Fruit fly (Drosophila melanogaster) whole organism, embryonic: Measurements from ENCODE around the gene wdn.

Experiments used
- ATbp ChIP-seq: fragments of 200-800 bp; sonication (Bioruptor generic); optimal IDR thresholded peaks from 2 replicates; lab custom pipeline; 2017; ENCODE audit warnings: missing biosample characterization, mild to moderate bottlenecking, missing genetic modification characterization, missing genetic modification reagents
- Ada2b ChIP-seq: fragments of 200-800 bp; sonication (Bioruptor generic); IDR thresholded peaks from 2 replicates; pipeline ENCODE4 v1.3.6; 2022; ENCODE audit warnings: missing biosample characterization, missing genetic modification characterization
- Adf1 ChIP-seq: fragments of 200-800 bp; sonication (Bioruptor generic); IDR thresholded peaks from 2 replicates; pipeline ENCODE4 v1.3.6; 2022; ENCODE audit warnings: missing biosample characterization, missing genetic modification characterization
- B-H2 ChIP-seq: fragments of 200-800 bp; sonication (Bioruptor generic); optimal IDR thresholded peaks from 2 replicates; lab custom pipeline; 2018; ENCODE audit warnings: missing biosample characterization, mild to moderate bottlenecking, missing genetic modification characterization
- CG10147 ChIP-seq: fragments of 200-800 bp; sonication (Bioruptor generic); optimal IDR thresholded peaks from 2 replicates; lab custom pipeline; 2019; ENCODE audit warnings: missing biosample characterization, mild to moderate bottlenecking, missing genetic modification characterization, moderate library complexity
- CG10462 ChIP-seq: fragments of 200-800 bp; sonication (Bioruptor generic); optimal IDR thresholded peaks from 2 replicates; lab custom pipeline; 2016; ENCODE audit warnings: missing biosample characterization, missing genetic modification characterization
- CG11504 ChIP-seq: fragments of 200-800 bp; sonication (Bioruptor generic); optimal IDR thresholded peaks from 3 replicates; lab custom pipeline; 2019; ENCODE audit warnings: missing biosample characterization, mild to moderate bottlenecking, missing genetic modification characterization, moderate library complexity
- CG14710 ChIP-seq: fragments of 200-800 bp; sonication (Bioruptor generic); optimal IDR thresholded peaks from 3 replicates; lab custom pipeline; 2019; ENCODE audit warnings: missing biosample characterization, mild to moderate bottlenecking, missing genetic modification characterization, moderate library complexity
- CG15011 ChIP-seq: fragments of 200-800 bp; sonication (Bioruptor generic); optimal IDR thresholded peaks from 3 replicates; lab custom pipeline; 2018; ENCODE audit warnings: missing biosample characterization, mild to moderate bottlenecking, missing genetic modification characterization
- CG17829 ChIP-seq: fragments of 200-800 bp; optimal IDR thresholded peaks from 2 replicates; lab custom pipeline; 2019; ENCODE audit warnings: missing biosample characterization, mild to moderate bottlenecking, missing genetic modification characterization, moderate library complexity
- CG18599 ChIP-seq: fragments of 200-800 bp; sonication (Bioruptor generic); optimal IDR thresholded peaks from 3 replicates; lab custom pipeline; 2017; ENCODE audit warnings: missing biosample characterization, missing genetic modification characterization, mild to moderate bottlenecking, moderate library complexity, missing genetic modification reagents
- CG2678 ChIP-seq: fragments of 200-800 bp; sonication (Bioruptor generic); optimal IDR thresholded peaks from 3 replicates; lab custom pipeline; 2019; ENCODE audit warnings: missing biosample characterization, mild to moderate bottlenecking, missing genetic modification characterization, moderate library complexity
- CG2712 ChIP-seq: fragments of 200-800 bp; optimal IDR thresholded peaks from 3 replicates; lab custom pipeline; 2019; ENCODE audit warnings: missing biosample characterization, mild to moderate bottlenecking, missing genetic modification characterization, moderate library complexity
- CG30403 ChIP-seq: fragments of 200-800 bp; sonication (Bioruptor generic); optimal IDR thresholded peaks from 3 replicates; lab custom pipeline; 2016; ENCODE audit warnings: missing biosample characterization, missing genetic modification characterization
- CG31365 ChIP-seq: fragments of 200-800 bp; sonication (Bioruptor generic); optimal IDR thresholded peaks from 2 replicates; lab custom pipeline; 2018; ENCODE audit warnings: missing biosample characterization, mild to moderate bottlenecking, missing genetic modification characterization
- CG31441 ChIP-seq: fragments of 200-800 bp; sonication (Bioruptor generic); IDR thresholded peaks from 2 replicates; pipeline ENCODE4 v1.3.6; 2022; ENCODE audit warnings: missing biosample characterization, missing genetic modification characterization
- CG33557 ChIP-seq: fragments of 200-800 bp; sonication (Bioruptor generic); optimal IDR thresholded peaks from 2 replicates; lab custom pipeline; 2019; ENCODE audit warnings: missing biosample characterization, mild to moderate bottlenecking, missing genetic modification characterization, moderate library complexity
- CG4707 ChIP-seq: fragments of 200-800 bp; sonication (Bioruptor generic); optimal IDR thresholded peaks from 2 replicates; lab custom pipeline; 2018; ENCODE audit warnings: missing biosample characterization, mild to moderate bottlenecking, missing genetic modification characterization, moderate library complexity
- CG6813 ChIP-seq: fragments of 200-800 bp; sonication (Bioruptor generic); optimal IDR thresholded peaks from 2 replicates; lab custom pipeline; 2017; ENCODE audit warnings: missing biosample characterization, missing genetic modification characterization, mild to moderate bottlenecking, moderate library complexity, missing genetic modification reagents
- CG8924 ChIP-seq: fragments of 200-800 bp; optimal IDR thresholded peaks from 3 replicates; lab custom pipeline; 2019; ENCODE audit warnings: missing biosample characterization, mild to moderate bottlenecking, missing genetic modification characterization, moderate library complexity
- CG8944 ChIP-seq: fragments of 200-800 bp; sonication (Bioruptor generic); optimal IDR thresholded peaks from 3 replicates; lab custom pipeline; 2016; ENCODE audit warnings: missing biosample characterization, missing genetic modification characterization
- CG9609 ChIP-seq: fragments of 200-800 bp; sonication (Bioruptor generic); optimal IDR thresholded peaks from 3 replicates; lab custom pipeline; 2016; ENCODE audit warnings: missing biosample characterization, missing genetic modification characterization
- CoRest ChIP-seq: fragments of 200-800 bp; sonication (Bioruptor generic); optimal IDR thresholded peaks from 3 replicates; lab custom pipeline; 2018; ENCODE audit warnings: missing biosample characterization, mild to moderate bottlenecking, missing genetic modification characterization, moderate library complexity
- CrebB ChIP-seq: fragments of 200-800 bp; sonication (Bioruptor generic); optimal IDR thresholded peaks from 3 replicates; lab custom pipeline; 2018; ENCODE audit warnings: missing biosample characterization, mild to moderate bottlenecking, missing genetic modification characterization
- Gug ChIP-seq: fragments of 200-800 bp; sonication (Bioruptor generic); IDR thresholded peaks from 4 replicates; pipeline ENCODE4 v1.3.6; 2022; ENCODE audit warnings: missing biosample characterization, missing genetic modification characterization
- Hand ChIP-seq: fragments of 200-800 bp; sonication (Bioruptor generic); optimal IDR thresholded peaks from 2 replicates; lab custom pipeline; 2017; ENCODE audit warnings: mild to moderate bottlenecking, missing biosample characterization, missing genetic modification reagents, missing genetic modification characterization
- HmgD ChIP-seq: fragments of 200-800 bp; sonication (Bioruptor generic); optimal IDR thresholded peaks from 3 replicates; lab custom pipeline; 2016; ENCODE audit warnings: missing biosample characterization, missing genetic modification characterization
- HmgZ ChIP-seq: fragments of 200-800 bp; sonication (Bioruptor generic); optimal IDR thresholded peaks from 2 replicates; lab custom pipeline; 2018; ENCODE audit warnings: missing biosample characterization, mild to moderate bottlenecking, missing genetic modification characterization
- Mad ChIP-seq: fragments of 200-800 bp; sonication (Bioruptor generic); optimal IDR thresholded peaks from 2 replicates; lab custom pipeline; 2016; ENCODE audit warnings: missing biosample characterization, missing genetic modification characterization
- NK7.1 ChIP-seq: fragments of 200-800 bp; sonication (Bioruptor generic); optimal IDR thresholded peaks from 3 replicates; lab custom pipeline; 2016; ENCODE audit warnings: missing biosample characterization, missing genetic modification characterization
- Scr ChIP-seq: fragments of 200-800 bp; sonication (Bioruptor generic); IDR thresholded peaks from 2 replicates; pipeline ENCODE4 v1.3.6; 2022; ENCODE audit warnings: missing biosample characterization, missing genetic modification characterization; ENCODE audit not compliant: partially characterized antibody
- TFAM ChIP-seq: fragments of 200-800 bp; sonication (Bioruptor generic); optimal IDR thresholded peaks from 2 replicates; lab custom pipeline; 2017; ENCODE audit warnings: missing biosample characterization, missing genetic modification characterization, inconsistent platforms
- ara ChIP-seq: fragments of 200-800 bp; sonication (Bioruptor generic); IDR thresholded peaks from 2 replicates; pipeline ENCODE4 v1.3.6; 2022; ENCODE audit warnings: missing biosample characterization, missing genetic modification characterization
- az2 ChIP-seq: fragments of 200-800 bp; sonication (Bioruptor generic); optimal IDR thresholded peaks from 3 replicates; lab custom pipeline; 2016; ENCODE audit warnings: missing biosample characterization, missing genetic modification characterization
- cad ChIP-seq: fragments of >200 bp; optimal IDR thresholded peaks from 2 replicates; lab custom pipeline; 2017; ENCODE audit warnings: missing biosample characterization, missing genetic modification characterization
- chinmo ChIP-seq: fragments of 200-800 bp; sonication (Bioruptor generic); IDR thresholded peaks from 4 replicates; pipeline ENCODE4 v1.3.6; 2022; ENCODE audit warnings: missing biosample characterization, missing genetic modification characterization; ENCODE audit not compliant: partially characterized antibody
- fu2 ChIP-seq: fragments of 200-800 bp; sonication (Bioruptor generic); optimal IDR thresholded peaks from 2 replicates; lab custom pipeline; 2016; ENCODE audit warnings: missing biosample characterization, missing genetic modification characterization
- her ChIP-seq: fragments of 200-800 bp; sonication (Bioruptor generic); optimal IDR thresholded peaks from 2 replicates; lab custom pipeline; 2016; ENCODE audit warnings: missing biosample characterization, missing genetic modification characterization
- ind ChIP-seq: fragments of 200-800 bp; sonication (Bioruptor generic); optimal IDR thresholded peaks from 3 replicates; lab custom pipeline; 2016; ENCODE audit warnings: missing biosample characterization, missing genetic modification characterization
- odd ChIP-seq: fragments of 200-800 bp; sonication (Bioruptor generic); optimal IDR thresholded peaks from 2 replicates; lab custom pipeline; 2017; ENCODE audit warnings: missing biosample characterization, mild to moderate bottlenecking, missing genetic modification characterization
- pan ChIP-seq, 4 experiments: fragments of >200 bp in 3 of 4; fragments of 200-800 bp in 1 of 4; sonication (Bioruptor generic) in 1 of 4; optimal IDR thresholded peaks in 3 of 4; IDR thresholded peaks in 1 of 4; 2 replicates each; pipeline versions ENCODE4 v1.3.6 to Lab custom; 2017 to 2022; ENCODE audit warnings: missing biosample characterization in 2 of 4, missing genetic modification characterization in 2 of 4, mixed read lengths in 1 of 4
- pho ChIP-seq: fragments of 200-800 bp; sonication (Bioruptor generic); optimal IDR thresholded peaks from 2 replicates; lab custom pipeline; 2016; ENCODE audit warnings: missing biosample characterization, missing genetic modification characterization
- pita ChIP-seq: fragments of 200-800 bp; sonication (Bioruptor generic); optimal IDR thresholded peaks from 2 replicates; lab custom pipeline; 2017; ENCODE audit warnings: missing biosample characterization, mild to moderate bottlenecking, missing genetic modification characterization
- seq ChIP-seq: fragments of 200-800 bp; sonication (Bioruptor generic); IDR thresholded peaks from 2 replicates; pipeline ENCODE4 v1.3.6; 2022; ENCODE audit warnings: missing biosample characterization, missing genetic modification characterization
- so ChIP-seq: fragments of 200-800 bp; sonication (Bioruptor generic); IDR thresholded peaks from 3 replicates; pipeline ENCODE4 v1.3.6; 2022; ENCODE audit warnings: missing biosample characterization, missing genetic modification characterization
- tin ChIP-seq: fragments of 200-800 bp; sonication (Bioruptor generic); optimal IDR thresholded peaks from 3 replicates; lab custom pipeline; 2016; ENCODE audit warnings: missing biosample characterization, missing genetic modification characterization
- trem ChIP-seq: fragments of 200-800 bp; optimal IDR thresholded peaks from 3 replicates; lab custom pipeline; 2019; ENCODE audit warnings: missing biosample characterization, mild to moderate bottlenecking, missing genetic modification characterization, moderate library complexity
- zen ChIP-seq: fragments of 200-800 bp; sonication (Bioruptor generic); optimal IDR thresholded peaks from 3 replicates; lab custom pipeline; 2018; ENCODE audit warnings: missing biosample characterization, mild to moderate bottlenecking, missing genetic modification characterization, moderate library complexity

wdn gene

DNA sequence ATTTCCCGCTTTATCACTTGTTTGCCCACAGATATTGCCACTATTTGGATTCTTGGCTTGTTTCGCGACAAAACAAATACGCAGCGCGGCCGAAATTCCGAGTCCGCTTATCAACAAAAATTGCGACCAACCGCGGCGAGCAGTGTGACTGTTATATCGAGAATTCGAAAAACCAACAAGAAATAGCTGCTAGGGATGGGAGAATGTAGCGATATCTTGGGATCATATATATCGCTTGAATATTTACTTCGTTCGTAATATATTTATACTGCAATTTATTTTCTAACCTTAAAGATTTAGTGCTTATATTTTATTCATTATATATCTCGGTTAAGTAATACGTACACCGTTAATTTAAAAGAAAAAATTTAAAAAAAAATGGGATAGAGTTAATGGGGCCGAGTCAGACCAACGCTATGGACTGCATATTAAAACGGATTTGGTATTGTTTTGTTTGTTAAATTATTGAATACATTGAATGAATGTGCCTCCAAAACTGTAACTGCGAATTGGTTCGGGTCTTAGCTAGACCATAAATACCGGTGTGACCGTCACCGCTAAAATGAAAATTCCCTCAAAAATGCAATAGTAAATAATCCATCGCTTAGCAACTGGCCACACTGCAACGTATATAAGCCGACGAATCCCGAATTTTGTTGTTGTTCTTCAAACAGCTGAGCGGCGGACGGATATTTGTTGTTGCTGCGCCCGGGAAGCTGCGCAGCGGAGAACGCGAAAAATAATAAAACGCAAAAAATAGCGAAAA lies 33.7 kb upstream of the wdn start, which contains the start of the genes Apc and spg (continued):
- peak; percentile 74 for TF ChIP-seq CG14710 (tag; lab: Kevin White, UChicago)
- TF ChIP-seq ind (GFP tag; lab: Kevin White, UChicago) = peak; percentile 26
- no peak for TF ChIP-seq CG33557 (GFP tag; lab: Kevin White, UChicago)
- 0 out of 2 replicates have a peak, but pooled peaks have one; percentile 40 for TF ChIP-seq seq
- TF ChIP-seq HmgZ = peak; percentile 38
- peak; percentile 44 for TF ChIP-seq CG18599 (GFP tag; lab: Kevin White, UChicago)
- peak; percentile 60 for TF ChIP-seq CG2678 (tag; lab: Kevin White, UChicago)
- peak; percentile 8 for TF ChIP-seq CG15011
- TF ChIP-seq CG8944 = no peak
- TF ChIP-seq CoRest (tag; lab: Kevin White, UChicago) = peak; percentile 51
- TF ChIP-seq pan (optimal IDR thresholded peaks at IDR 0.05; lab: Kevin White, UChicago) = no peak
- peak in 1 of 2 experiments; percentile 53 for TF ChIP-seq pan (GFP tag; optimal IDR thresholded peaks at IDR 0.05 in 1 of 2, IDR thresholded peaks at IDR 0.05 in 1 of 2)
- no peak for TF ChIP-seq tin (GFP tag; lab: Kevin White, UChicago)
- peak; percentile 28 for TF ChIP-seq CG30403 (GFP tag; lab: Kevin White, UChicago)
- no peak for TF ChIP-seq CG9609 (GFP tag; lab: Kevin White, UChicago)
- peak; percentile 45 for TF ChIP-seq CG2712
- TF ChIP-seq CG10462 = no peak
- TF ChIP-seq TFAM (GFP tag; lab: Kevin White, UChicago) = no peak
- TF ChIP-seq CG10147 (GFP tag; lab: Kevin White, UChicago) = peak; percentile 29
- TF ChIP-seq CG8924 = peak; percentile 11
- TF ChIP-seq trem (tag; lab: Kevin White, UChicago) = peak; percentile 51
- peak; percentile 40 for TF ChIP-seq Hand (GFP tag; lab: Kevin White, UChicago)
- TF ChIP-seq cad (GFP tag; lab: Kevin White, UChicago) = peak; percentile 76
- TF ChIP-seq CG11504 (tag; lab: Kevin White, UChicago) = peak; percentile 40
- peak; percentile 82 for TF ChIP-seq pita
- peak; percentile 6 for TF ChIP-seq fu2 (GFP tag; lab: Kevin White, UChicago)
- peak; percentile 61 for TF ChIP-seq CG17829 (tag; lab: Kevin White, UChicago)
- peak; percentile 50 for TF ChIP-seq HmgD (GFP tag; lab: Kevin White, UChicago)
- TF ChIP-seq pho (GFP tag; lab: Kevin White, UChicago) = peak; percentile 18
- peak; percentile 29 for TF ChIP-seq az2 (GFP tag; lab: Kevin White, UChicago)
- 0 out of 4 replicates have a peak, but pooled peaks have one; percentile 10 for TF ChIP-seq Gug (GFP tag; lab: Robert Waterston, UW)
- TF ChIP-seq zen (tag; lab: Kevin White, UChicago) = no peak
- peak; percentile 64 for TF ChIP-seq CG31365 (tag; lab: Kevin White, UChicago)
- TF ChIP-seq CG6813 (GFP tag; lab: Kevin White, UChicago) = peak; percentile 61
- peak; percentile 72 for TF ChIP-seq ATbp (GFP tag; lab: Kevin White, UChicago)
- no peak for TF ChIP-seq Mad
- TF ChIP-seq Scr (GFP tag; lab: Robert Waterston, UW) = peak; percentile 87
- TF ChIP-seq chinmo (GFP tag; lab: Robert Waterston, UW) = 0 out of 4 replicates have a peak, but pooled peaks have one; percentile 17
- peak; percentile 34 for TF ChIP-seq her (GFP tag; lab: Kevin White, UChicago)
- TF ChIP-seq ara (GFP tag; lab: Robert Waterston, UW) = no peak; the same call in 1 of the 2 replicates
- peak; percentile 44; the same call in 2 of the 3 replicates for TF ChIP-seq so (GFP tag; lab: Robert Waterston, UW)
- peak; percentile 36 for TF ChIP-seq CG31441 (GFP tag; lab: Robert Waterston, UW)
- TF ChIP-seq NK7.1 = peak; percentile 27
- TF ChIP-seq CG4707 = peak; percentile 71
- peak; percentile 50 for TF ChIP-seq odd (GFP tag; lab: Kevin White, UChicago)
- TF ChIP-seq CrebB (tag; lab: Kevin White, UChicago) = peak; percentile 73
- 0 out of 2 replicates have a peak, but pooled peaks have one; percentile 32 for TF ChIP-seq Adf1 (GFP tag; lab: Robert Waterston, UW)
- TF ChIP-seq Ada2b (GFP tag; lab: Robert Waterston, UW) = no peak
- TF ChIP-seq B-H2 (GFP tag; lab: Kevin White, UChicago) = peak; percentile 16
